Worm (Caenorhabditis elegans): ENCODE results near the gene gpx-5.

Gene gpx-5

DNA sequence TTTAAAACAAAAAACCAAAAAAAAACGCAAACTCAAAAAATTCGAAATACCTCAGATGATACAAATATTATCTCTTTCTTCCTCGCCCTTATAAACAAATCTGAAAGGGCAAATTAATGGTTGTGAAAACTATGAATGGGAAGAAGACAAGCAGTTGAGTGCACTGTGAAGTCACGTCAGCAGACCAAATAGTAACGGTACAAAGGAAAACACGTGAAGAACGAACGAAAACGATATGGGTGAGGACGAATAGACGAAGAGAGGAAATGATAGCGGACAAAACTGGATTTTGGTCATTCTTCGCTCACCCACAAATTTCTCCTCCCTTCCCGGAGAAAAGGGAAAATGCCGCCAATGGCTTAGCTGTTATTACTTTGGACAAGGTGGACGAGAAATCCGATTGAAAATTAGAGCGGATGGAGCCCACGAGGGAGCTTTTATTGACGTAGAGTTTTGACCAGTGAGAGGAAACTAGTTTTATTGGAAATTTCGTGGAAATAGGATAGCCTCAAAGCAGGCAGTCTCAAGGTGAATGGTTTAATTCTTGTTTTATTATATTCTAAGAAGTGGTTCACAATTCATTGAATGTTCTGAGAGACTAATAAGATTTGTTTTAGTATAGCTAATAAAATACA, 46.8 kb upstream of the gpx-5 start (continued):
- TF ChIP-seq lsy-2 (tag; optimal IDR thresholded peaks at IDR 0.05) (peak in 1 of 2 experiments; percentile 1), fos-1 (tag; optimal IDR thresholded peaks at IDR 0.05) (no peak), alr-1 (tag; optimal IDR thresholded peaks at IDR 0.05; ENCODE audit: borderline replicate concordance) (no peak), pag-3 (tag; optimal IDR thresholded peaks at IDR 0.05; ENCODE audit: borderline replicate concordance, insufficient read depth) (no peak), mep-1 (tag; optimal IDR thresholded peaks at IDR 0.05) (peak; percentile 31), elt-3 (tag; optimal IDR thresholded peaks at IDR 0.05) (peak in 5 of 6 experiments; percentile 26 to 91 (median 35)), vab-15 (tag; optimal IDR thresholded peaks at IDR 0.05) (no peak), lin-13 (GFP tag; optimal IDR thresholded peaks at IDR 0.05) (no peak), fkh-4 (tag; optimal IDR thresholded peaks at IDR 0.05; ENCODE audit: borderline replicate concordance) (peak; percentile 2), dsc-1 (tag; optimal IDR thresholded peaks at IDR 0.05) (peak; percentile 96), lin-35 (GFP tag; optimal IDR thresholded peaks at IDR 0.05) (peak in 1 of 2 experiments; percentile 38), unc-62 (GFP tag; optimal IDR thresholded peaks at IDR 0.05) (no peak), skn-1 (tag; optimal IDR thresholded peaks at IDR 0.05) (no peak), nhr-19 (GFP tag; conservative IDR thresholded peaks at IDR 0.05) (0 out of 2 replicates have a peak, but pooled peaks have one; percentile 17), nhr-71 (tag; optimal IDR thresholded peaks at IDR 0.05) (peak; percentile 41), sup-37 (GFP tag; optimal IDR thresholded peaks at IDR 0.05) (no peak), aha-1 (tag; optimal IDR thresholded peaks at IDR 0.05) (no peak), snu-23 (GFP tag; optimal IDR thresholded peaks at IDR 0.05) (peak; percentile 60), lin-14 (GFP tag; optimal IDR thresholded peaks at IDR 0.05) (peak; percentile 49), efl-3 (GFP tag; optimal IDR thresholded peaks at IDR 0.05) (no peak), irx-1 (tag; optimal IDR thresholded peaks at IDR 0.05) (no peak), F16B12.6 (tag; optimal IDR thresholded peaks at IDR 0.05) (no peak), C34B4.2 (tag; optimal IDR thresholded peaks at IDR 0.05) (no peak), Y116A8C.19 (tag; optimal IDR thresholded peaks at IDR 0.05; ENCODE audit: borderline replicate concordance) (no peak), ama-1 (optimal IDR thresholded peaks at IDR 0.05) (no peak), swsn-7 (tag; optimal IDR thresholded peaks at IDR 0.05) (no peak), ceh-82 (tag; optimal IDR thresholded peaks at IDR 0.05) (no peak), tbx-2 (tag; optimal IDR thresholded peaks at IDR 0.05) (peak; percentile 36), nhr-85 (tag) (peak; percentile 90), blmp-1 (tag; optimal IDR thresholded peaks at IDR 0.05) (peak; percentile 96), jun-1 (tag; optimal IDR thresholded peaks at IDR 0.05) (no peak), fkh-8 (tag; optimal IDR thresholded peaks at IDR 0.05) (peak; percentile 62), ceh-8 (GFP tag; optimal IDR thresholded peaks at IDR 0.05) (no peak), ets-5 (GFP tag; IDR thresholded peaks at IDR 0.05) (no peak), C16A3.4 (tag; optimal IDR thresholded peaks at IDR 0.05) (no peak), lin-15B (tag; optimal IDR thresholded peaks at IDR 0.05) (no peak), isw-1 (GFP tag; IDR thresholded peaks at IDR 0.05) (no peak), nhr-20 (tag; optimal IDR thresholded peaks at IDR 0.05) (peak; percentile 69), elt-2 (tag; optimal IDR thresholded peaks at IDR 0.05) (no peak), unc-30 (tag; optimal IDR thresholded peaks at IDR 0.05) (no peak), nhr-237 (tag; optimal IDR thresholded peaks at IDR 0.05) (no peak), egl-13 (tag; optimal IDR thresholded peaks at IDR 0.05) (no peak), ceh-88 (GFP tag; IDR thresholded peaks at IDR 0.05) (no peak), rnt-1 (tag; optimal IDR thresholded peaks at IDR 0.05) (peak; percentile 1), lir-3 (tag; optimal IDR thresholded peaks at IDR 0.05; ENCODE audit: poor library complexity) (no peak), unc-130 (tag; optimal IDR thresholded peaks at IDR 0.05) (no peak), egl-27 (tag; optimal IDR thresholded peaks at IDR 0.05) (no peak), grh-1 (GFP tag; IDR thresholded peaks at IDR 0.05) (peak; percentile 39), unc-98 (GFP tag; IDR thresholded peaks at IDR 0.05) (no peak), mef-2 (tag; optimal IDR thresholded peaks at IDR 0.05) (no peak), efl-1 (optimal IDR thresholded peaks at IDR 0.05) (no peak), efl-1 (GFP tag; optimal IDR thresholded peaks at IDR 0.05 in 1 of 2) (no peak), snpc-4 (tag; optimal IDR thresholded peaks at IDR 0.05) (no peak)
